Worm (Caenorhabditis elegans) whole organism, young adult: ENCODE measurements around the gene fbxa-197.

Source experiments
- B0336.3 ChIP-seq: fragments of 200-800 bp; sonication (Bioruptor generic); IDR thresholded peaks from 2 replicates; pipeline ENCODE4 v1.3.6; 2022; ENCODE audit warnings: missing genetic modification characterization, missing compliant biosample characterization
- F10E7.11 ChIP-seq: sonication (generic microtip); optimal IDR thresholded peaks from 2 replicates; lab custom pipeline; 2017; ENCODE audit warnings: mild to moderate bottlenecking, missing genetic modification characterization, moderate library complexity, missing compliant biosample characterization
- F22D6.2 ChIP-seq: sonication (generic microtip); optimal IDR thresholded peaks from 2 replicates; lab custom pipeline; 2016; ENCODE audit warnings: mild to moderate bottlenecking, missing genetic modification characterization, missing compliant biosample characterization
- F55B11.4 ChIP-seq: sonication (generic microtip); optimal IDR thresholded peaks from 2 replicates; lab custom pipeline; 2016; ENCODE audit warnings: missing compliant biosample characterization, missing genetic modification characterization, borderline replicate concordance; ENCODE audit not compliant: insufficient read depth
- T26A5.8 ChIP-seq: sonication (generic microtip); optimal IDR thresholded peaks from 2 replicates; lab custom pipeline; 2016; ENCODE audit warnings: missing genetic modification characterization, missing compliant biosample characterization
- Y53F4B.3 ChIP-seq: fragments of 200-800 bp; sonication (Bioruptor generic); IDR thresholded peaks from 2 replicates; pipeline ENCODE4 v1.3.6; 2022; ENCODE audit warnings: missing genetic modification reagents, missing genetic modification characterization, missing compliant biosample characterization
- Y79H2A.3 ChIP-seq: fragments of 200-800 bp; sonication (Bioruptor generic); conservative IDR thresholded peaks from 2 replicates; pipeline ENCODE4 v1.3.6; 2022; ENCODE audit warnings: missing genetic modification reagents, missing genetic modification characterization, missing compliant biosample characterization
- athp-1 ChIP-seq: sonication (generic microtip); optimal IDR thresholded peaks from 2 replicates; lab custom pipeline; 2017; ENCODE audit warnings: mild to moderate bottlenecking, missing genetic modification characterization, missing compliant biosample characterization
- cebp-1 ChIP-seq, 2 experiments: fragments of 200-800 bp in 1 of 2; sonication (Bioruptor generic) in 1 of 2; sonication (generic microtip) in 1 of 2; IDR thresholded peaks in 1 of 2; optimal IDR thresholded peaks in 1 of 2; 2 replicates each; pipeline versions ENCODE4 v1.3.6 to Lab custom; 2017 to 2022; ENCODE audit warnings: missing compliant biosample characterization in 2 of 2, missing genetic modification characterization in 2 of 2, mild to moderate bottlenecking in 1 of 2, missing genetic modification reagents in 1 of 2, moderate library complexity in 1 of 2
- cebp-2 ChIP-seq: fragments of 200-800 bp; sonication (Bioruptor generic); IDR thresholded peaks from 2 replicates; pipeline ENCODE4 v1.3.6; 2022; ENCODE audit warnings: missing genetic modification characterization, missing compliant biosample characterization
- ceh-100 ChIP-seq: fragments of 200-800 bp; sonication (Bioruptor generic); IDR thresholded peaks from 2 replicates; pipeline ENCODE4 v1.3.6; 2022; ENCODE audit warnings: missing genetic modification reagents, missing genetic modification characterization, missing compliant biosample characterization
- ceh-27 ChIP-seq: fragments of 200-800 bp; sonication (Bioruptor generic); optimal IDR thresholded peaks from 2 replicates; lab custom pipeline; 2018; ENCODE audit warnings: mild to moderate bottlenecking, missing genetic modification characterization, moderate library complexity, missing compliant biosample characterization
- ceh-91 ChIP-seq: fragments of 200-800 bp; sonication (Bioruptor generic); IDR thresholded peaks from 2 replicates; pipeline ENCODE4 v1.3.6; 2022; ENCODE audit warnings: missing genetic modification reagents, missing genetic modification characterization, missing compliant biosample characterization
- dox-1 ChIP-seq: fragments of 200-800 bp; sonication (Bioruptor generic); IDR thresholded peaks from 2 replicates; pipeline ENCODE4 v1.3.6; 2022; ENCODE audit warnings: missing genetic modification reagents, missing genetic modification characterization, missing compliant biosample characterization
- egl-18 ChIP-seq: fragments of 200-800 bp; sonication (Bioruptor generic); IDR thresholded peaks from 2 replicates; pipeline ENCODE4 v1.3.6; 2022; ENCODE audit warnings: missing genetic modification reagents, missing genetic modification characterization, missing compliant biosample characterization
- him-1 ChIP-seq: sonication (generic microtip); optimal IDR thresholded peaks from 2 replicates; lab custom pipeline; 2016; ENCODE audit warnings: missing genotype, missing genetic modification reagents, missing genetic modification characterization, missing compliant biosample characterization
- lin-26 ChIP-seq: fragments of 200-800 bp; sonication (Bioruptor generic); IDR thresholded peaks from 2 replicates; pipeline ENCODE4 v1.3.6; 2022; ENCODE audit warnings: missing genetic modification reagents, missing genetic modification characterization, missing compliant biosample characterization
- madf-10 ChIP-seq: sonication (generic microtip); optimal IDR thresholded peaks from 2 replicates; lab custom pipeline; 2016; ENCODE audit warnings: mild to moderate bottlenecking, missing genetic modification characterization, missing compliant biosample characterization
- madf-6 ChIP-seq: fragments of 200-800 bp; sonication (Bioruptor generic); IDR thresholded peaks from 2 replicates; pipeline ENCODE4 v1.3.6; 2022; ENCODE audit warnings: missing genetic modification reagents, missing genetic modification characterization, missing compliant biosample characterization
- mcd-1 ChIP-seq: fragments of 200-800 bp; sonication (Bioruptor generic); IDR thresholded peaks from 2 replicates; pipeline ENCODE4 v1.3.6; 2022; ENCODE audit warnings: missing genetic modification reagents, missing genetic modification characterization, missing compliant biosample characterization
- nhr-80 ChIP-seq: sonication (generic microtip); optimal IDR thresholded peaks from 2 replicates; lab custom pipeline; 2016; ENCODE audit warnings: missing genetic modification characterization, missing compliant biosample characterization
- rpc-1 ChIP-seq, 2 experiments: fragments of 150-350 bp in 1 of 2; sonication (generic microtip) in 1 of 2; optimal IDR thresholded peaks; 2 replicates each; lab custom pipeline; 2014 to 2018; ENCODE audit warnings: missing biosample characterization in 1 of 2, missing genetic modification characterization in 1 of 2, missing genetic modification reagents in 1 of 2, missing genotype in 1 of 2
- snpc-1.1 ChIP-seq: sonication (generic microtip); optimal IDR thresholded peaks from 2 replicates; lab custom pipeline; 2017; ENCODE audit warnings: missing genetic modification characterization, mild to moderate bottlenecking, missing compliant biosample characterization, antibody characterized with exemption, moderate library complexity, missing genotype, missing genetic modification reagents; ENCODE audit not compliant: insufficient read depth
- snpc-1.3 ChIP-seq: sonication (generic microtip); optimal IDR thresholded peaks from 2 replicates; lab custom pipeline; 2017; ENCODE audit warnings: missing genetic modification characterization, mild to moderate bottlenecking, missing compliant biosample characterization, antibody characterized with exemption, moderate library complexity, missing genotype, missing genetic modification reagents; ENCODE audit not compliant: insufficient read depth
- unc-130 ChIP-seq: sonication (generic microtip); optimal IDR thresholded peaks from 2 replicates; lab custom pipeline; 2016; ENCODE audit warnings: missing genetic modification reagents, missing genetic modification characterization, missing compliant biosample characterization
- zfh-2 ChIP-seq: fragments of 200-800 bp; sonication (Bioruptor generic); conservative IDR thresholded peaks from 2 replicates; pipeline ENCODE4 v1.3.6; 2022; ENCODE audit warnings: missing genetic modification reagents, missing genetic modification characterization, missing compliant biosample characterization
- ztf-18 ChIP-seq: sonication (generic microtip); optimal IDR thresholded peaks from 2 replicates; lab custom pipeline; 2016; ENCODE audit warnings: missing genotype, mild to moderate bottlenecking, missing genetic modification characterization, missing compliant biosample characterization
- ztf-25 ChIP-seq: fragments of 200-800 bp; sonication (Bioruptor generic); IDR thresholded peaks from 2 replicates; pipeline ENCODE4 v1.3.6; 2022; ENCODE audit warnings: missing genetic modification reagents, missing genetic modification characterization, missing compliant biosample characterization
- ztf-3 ChIP-seq: fragments of 200-800 bp; sonication (Bioruptor generic); optimal IDR thresholded peaks from 2 replicates; lab custom pipeline; 2018; ENCODE audit warnings: mild to moderate bottlenecking, missing genetic modification characterization, missing compliant biosample characterization

fbxa-197 gene

DNA sequence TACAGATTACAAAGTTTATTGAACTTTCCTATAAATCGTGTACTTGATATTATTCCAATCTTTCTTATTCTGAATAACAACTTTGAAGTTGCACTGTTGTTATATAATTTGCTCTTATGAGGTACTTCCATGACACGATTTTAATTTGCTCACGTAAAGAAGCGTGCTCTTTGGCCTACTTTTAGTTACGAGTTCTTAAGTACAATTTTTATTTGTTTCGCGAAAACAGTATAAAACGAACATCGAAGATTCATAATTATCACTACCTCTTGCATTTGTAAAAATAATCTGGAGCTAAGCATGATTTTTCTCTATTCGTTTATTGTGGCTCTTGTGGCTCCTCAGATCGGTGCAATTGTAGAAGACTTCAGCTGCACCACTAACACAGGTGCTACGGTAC lies 46.2 kb downstream of the fbxa-197 start, which contains the start of gene F35E8.7 (continued):
- TF ChIP-seq Y79H2A.3 = no peak
- no peak for TF ChIP-seq ztf-3 (GFP tag; lab: Kevin White, UChicago)
- TF ChIP-seq, all 124 proteins: peak for 0

DNA sequence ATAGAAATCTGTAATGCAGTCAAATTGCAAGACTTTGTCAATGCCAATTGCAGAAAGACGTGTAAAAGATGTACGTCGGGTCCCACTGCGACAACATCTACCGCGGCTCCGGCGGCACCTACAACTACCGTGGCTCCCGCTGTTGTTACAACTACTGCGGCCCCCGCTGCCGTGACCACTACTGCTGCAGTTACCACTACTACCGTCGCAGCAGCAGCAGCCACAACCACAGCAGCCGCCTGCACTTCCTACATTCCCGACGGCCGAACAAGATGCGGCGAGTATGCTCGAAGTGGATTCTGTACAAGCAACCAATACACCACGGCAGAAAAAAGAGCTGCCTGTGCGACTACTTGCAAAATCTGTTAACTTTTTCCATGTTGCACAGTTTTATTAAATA lies 47.3 kb downstream of the fbxa-197 start:
- no peak for TF ChIP-seq madf-10 (tag; lab: Kevin White, UChicago)
- no peak for TF ChIP-seq F55B11.4 (tag; lab: Kevin White, UChicago)
- TF ChIP-seq ztf-25 (GFP tag; lab: Robert Waterston, UW) = no peak
- TF ChIP-seq zfh-2 (GFP tag; lab: Robert Waterston, UW) = peak; percentile 59
- 0 out of 2 replicates have a peak, but pooled peaks have one; percentile 67 for TF ChIP-seq cebp-2 (GFP tag; lab: Robert Waterston, UW)
- TF ChIP-seq T26A5.8 (tag; lab: Kevin White, UChicago) = no peak
- no peak for TF ChIP-seq B0336.3 (GFP tag; lab: Robert Waterston, UW)
- no peak for TF ChIP-seq lin-26
- no peak for TF ChIP-seq snpc-1.3
- TF ChIP-seq ceh-27 (GFP tag; lab: Kevin White, UChicago) = no peak
- no peak for TF ChIP-seq unc-130 (GFP tag; lab: Kevin White, UChicago)
- TF ChIP-seq F10E7.11 (tag; lab: Kevin White, UChicago) = no peak
- no peak for TF ChIP-seq rpc-1 (optimal IDR thresholded peaks at IDR 0.05; lab: Kevin White, UChicago)
- no peak for TF ChIP-seq rpc-1 (tag; optimal IDR thresholded peaks at IDR 0.05; lab: Kevin White, UChicago)

DNA sequence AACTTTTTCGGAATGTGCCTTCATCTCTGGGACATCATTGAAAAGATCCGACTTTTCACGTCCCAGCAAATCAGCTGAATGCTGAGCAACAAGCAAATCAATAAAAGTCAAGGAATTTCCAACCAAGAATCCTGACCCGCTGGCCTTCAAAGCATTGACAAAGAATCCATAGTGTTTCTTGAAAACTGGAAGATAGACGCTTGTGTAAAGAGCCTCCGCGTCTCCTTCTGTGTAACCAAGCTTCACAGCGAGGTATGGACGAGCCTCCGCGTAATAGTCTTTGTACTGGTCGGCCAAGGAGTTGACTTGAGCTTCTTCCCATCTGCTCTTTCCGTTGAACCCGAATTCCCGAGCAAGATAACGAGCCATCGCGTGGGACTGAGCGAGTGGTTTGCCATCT lies 47.8 kb downstream of the fbxa-197 start:
- no peak for TF ChIP-seq Y53F4B.3
- no peak for TF ChIP-seq ceh-91 (GFP tag; lab: Robert Waterston, UW)
- no peak for TF ChIP-seq snpc-1.1
- no peak for TF ChIP-seq him-1 (tag; lab: Kevin White, UChicago)
- no peak for TF ChIP-seq rpc-1 (optimal IDR thresholded peaks at IDR 0.05; lab: Kevin White, UChicago)
- no peak for TF ChIP-seq rpc-1 (tag; optimal IDR thresholded peaks at IDR 0.05; lab: Kevin White, UChicago)
- no peak for TF ChIP-seq mcd-1

DNA sequence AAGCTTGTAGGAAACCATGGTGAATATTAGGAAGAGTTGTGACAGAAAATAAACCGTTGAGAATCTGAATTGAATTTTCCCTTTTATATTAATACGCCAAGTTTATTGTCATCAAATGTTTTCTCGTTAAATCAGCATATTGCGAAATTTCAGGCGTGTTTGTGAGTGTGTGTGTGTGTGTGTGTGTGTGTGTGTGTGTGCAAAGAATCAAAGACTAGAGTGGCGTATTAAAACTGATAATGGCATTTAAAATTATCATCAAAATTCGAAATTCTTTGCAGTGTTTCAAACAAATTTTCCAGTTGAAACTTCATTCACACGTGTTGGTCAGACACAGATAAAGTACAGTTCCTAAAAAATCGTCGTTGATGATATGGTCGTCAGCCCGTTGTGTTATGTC lies 48.4 kb downstream of the fbxa-197 start, which contains the start of gene gst-38:
gst-38 (minus strand) TSS at position 152 of the 400 bp plus-strand sequence.
- TF ChIP-seq nhr-80 (tag; lab: Kevin White, UChicago) = peak; percentile 82
- no peak for TF ChIP-seq ceh-100 (GFP tag; lab: Robert Waterston, UW)
- no peak for TF ChIP-seq athp-1
- TF ChIP-seq cebp-1 (GFP tag; IDR thresholded peaks at IDR 0.05; lab: Robert Waterston, UW) = peak; percentile 86
- peak; percentile 93 for TF ChIP-seq cebp-1 (tag; optimal IDR thresholded peaks at IDR 0.05; lab: Kevin White, UChicago)
- TF ChIP-seq, all 124 proteins: peak for 2

DNA sequence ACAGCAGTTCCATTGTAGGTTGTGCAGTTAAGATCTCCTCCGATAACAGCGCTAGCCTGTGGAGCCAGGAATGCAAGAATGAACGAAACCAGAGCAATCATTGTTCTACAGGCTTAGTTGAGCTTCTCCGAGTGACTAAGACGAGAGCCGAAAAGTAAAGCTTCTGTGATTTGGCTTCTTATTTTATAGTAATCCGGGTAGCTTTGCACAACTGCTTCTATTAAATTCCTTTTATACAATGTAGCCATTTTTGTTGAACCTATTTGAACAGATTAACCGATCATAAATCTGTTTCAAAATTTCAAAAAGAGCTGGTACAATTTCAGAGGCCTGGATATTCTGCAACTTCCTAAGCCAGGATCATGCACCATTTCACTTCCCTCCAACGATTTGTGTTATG lies 50.0 kb downstream of the fbxa-197 start, which contains the start of gene F35E8.9:
F35E8.9 (minus strand) TSS at position 101 of the 400 bp plus-strand sequence.
- TF ChIP-seq egl-18 (GFP tag; lab: Robert Waterston, UW) = no peak
- TF ChIP-seq ceh-27 (GFP tag; lab: Kevin White, UChicago) = no peak
- TF ChIP-seq dox-1 (GFP tag; lab: Robert Waterston, UW) = no peak
- no peak for TF ChIP-seq madf-6 (GFP tag; lab: Robert Waterston, UW)
- TF ChIP-seq ztf-18 (tag; lab: Kevin White, UChicago) = no peak
- no peak for TF ChIP-seq athp-1
- no peak for TF ChIP-seq F22D6.2 (tag; lab: Kevin White, UChicago)
